Worm (Caenorhabditis elegans) whole organism, young adult: ENCODE data around the gene K02F3.9.

ENCODE experiments used
- B0035.1 ChIP-seq: sonication (generic microtip); optimal IDR thresholded peaks from 2 replicates; lab custom pipeline; 2016; ENCODE audit warnings: missing genetic modification characterization, mild to moderate bottlenecking, missing compliant biosample characterization, missing genotype, missing genetic modification reagents
- F33H1.4 ChIP-seq: fragments of 200-800 bp; sonication (Bioruptor generic); IDR thresholded peaks from 2 replicates; pipeline ENCODE4 v1.3.6; 2022; ENCODE audit warnings: missing genetic modification reagents, missing genetic modification characterization, missing compliant biosample characterization
- F57C9.4 ChIP-seq: sonication (generic microtip); optimal IDR thresholded peaks from 2 replicates; lab custom pipeline; 2017; ENCODE audit warnings: mild to moderate bottlenecking, missing genetic modification characterization, missing compliant biosample characterization
- aptf-2 ChIP-seq: fragments of 200-800 bp; sonication (Bioruptor generic); conservative IDR thresholded peaks from 2 replicates; pipeline ENCODE4 v1.3.6; 2022; ENCODE audit warnings: missing genetic modification reagents, missing genetic modification characterization, missing compliant biosample characterization
- ceh-91 ChIP-seq: fragments of 200-800 bp; sonication (Bioruptor generic); IDR thresholded peaks from 2 replicates; pipeline ENCODE4 v1.3.6; 2022; ENCODE audit warnings: missing genetic modification reagents, missing genetic modification characterization, missing compliant biosample characterization
- efl-1 ChIP-seq: fragments of 150-350 bp; optimal IDR thresholded peaks from 2 replicates; lab custom pipeline; 2014; ENCODE audit warnings: missing biosample characterization, missing genetic modification reagents, missing genetic modification characterization
- fkh-3 ChIP-seq: sonication (generic microtip); optimal IDR thresholded peaks from 2 replicates; lab custom pipeline; 2016; ENCODE audit warnings: mild to moderate bottlenecking, missing genetic modification characterization, missing compliant biosample characterization
- lir-1 ChIP-seq: fragments of 200-800 bp; sonication (Bioruptor generic); conservative IDR thresholded peaks from 2 replicates; pipeline ENCODE4 v1.3.6; 2022; ENCODE audit warnings: missing genetic modification reagents, missing genetic modification characterization, missing compliant biosample characterization
- lsy-27 ChIP-seq: sonication (generic microtip); optimal IDR thresholded peaks from 2 replicates; lab custom pipeline; 2017; ENCODE audit warnings: missing genetic modification characterization, mild to moderate bottlenecking, missing compliant biosample characterization, antibody characterized with exemption, missing genotype, borderline replicate concordance; ENCODE audit not compliant: insufficient read depth
- nfya-1 ChIP-seq: sonication (generic microtip); optimal IDR thresholded peaks from 2 replicates; lab custom pipeline; 2017; ENCODE audit warnings: antibody characterized with exemption, missing compliant biosample characterization, missing genetic modification characterization, borderline replicate concordance; ENCODE audit not compliant: insufficient read depth
- sdz-38 ChIP-seq: sonication (generic microtip); optimal IDR thresholded peaks from 2 replicates; lab custom pipeline; 2016; ENCODE audit warnings: missing genotype, missing genetic modification characterization, missing compliant biosample characterization
- snpc-1.1 ChIP-seq: sonication (generic microtip); optimal IDR thresholded peaks from 2 replicates; lab custom pipeline; 2017; ENCODE audit warnings: missing genetic modification characterization, mild to moderate bottlenecking, missing compliant biosample characterization, antibody characterized with exemption, moderate library complexity, missing genotype, missing genetic modification reagents; ENCODE audit not compliant: insufficient read depth
- snpc-4 ChIP-seq, 5 experiments: fragments of 150-350 bp in 1 of 5; sonication (generic microtip) in 4 of 5; optimal IDR thresholded peaks; 2 replicates each; lab custom pipeline; 2014 to 2018; ENCODE audit warnings: missing genetic modification characterization in 5 of 5, missing biosample characterization in 3 of 5, antibody characterized with exemption in 2 of 5, mild to moderate bottlenecking in 2 of 5, missing compliant biosample characterization in 2 of 5, missing genotype in 2 of 5, moderate library complexity in 2 of 5, missing genetic modification reagents in 1 of 5

ce11 chrIII:811544-811943, 29.6 kb downstream of the K02F3.9 start, which contains the start of gene daf-7:
- no peak for TF ChIP-seq B0035.1 (tag; lab: Kevin White, UChicago)
- no peak for TF ChIP-seq fkh-3
- no peak for TF ChIP-seq efl-1 (GFP tag; lab: Kevin White, UChicago)
- no peak for TF ChIP-seq F57C9.4
- TF ChIP-seq lsy-27 = no peak
- no peak for TF ChIP-seq aptf-2 (GFP tag; lab: Robert Waterston, UW)
- no peak for TF ChIP-seq sdz-38 (tag; lab: Kevin White, UChicago)
- TF ChIP-seq snpc-4 (GFP tag; optimal IDR thresholded peaks at IDR 0.05; lab: Kevin White, UChicago) = no peak
- no peak for TF ChIP-seq snpc-4 (tag; optimal IDR thresholded peaks at IDR 0.05; lab: Kevin White, UChicago)
- TF ChIP-seq ceh-91 (GFP tag; lab: Robert Waterston, UW) = no peak
- TF ChIP-seq snpc-1.1 = no peak
- no peak for TF ChIP-seq lir-1
- no peak for TF ChIP-seq nfya-1
- no peak for TF ChIP-seq F33H1.4
